Worm (Caenorhabditis elegans) whole organism, mixed stage, embryonic: Measurements from ENCODE around the gene T28D9.1.

Experiments used
- M03D4.4 ChIP-seq: sonication (generic microtip); optimal IDR thresholded peaks from 2 replicates; lab custom pipeline; 2017; ENCODE audit warnings: mild to moderate bottlenecking, missing genetic modification characterization, missing compliant biosample characterization
- bed-3 ChIP-seq: fragments of 200-800 bp; sonication (Bioruptor generic); optimal IDR thresholded peaks from 3 replicates; lab custom pipeline; 2018; ENCODE audit warnings: mild to moderate bottlenecking, missing genetic modification characterization, moderate library complexity, missing compliant biosample characterization
- blmp-1 ChIP-seq: fragments of 150-350 bp; optimal IDR thresholded peaks from 2 replicates; lab custom pipeline; 2014; ENCODE audit warnings: missing biosample characterization, missing genetic modification characterization
- ceh-39 ChIP-seq: fragments of 150-350 bp; optimal IDR thresholded peaks from 2 replicates; lab custom pipeline; 2014; ENCODE audit warnings: missing biosample characterization, missing genetic modification characterization
- ceh-43 ChIP-seq: fragments of 200-800 bp; sonication (Bioruptor generic); optimal IDR thresholded peaks from 2 replicates; lab custom pipeline; 2018; ENCODE audit warnings: mild to moderate bottlenecking, missing genetic modification characterization, moderate library complexity, missing compliant biosample characterization
- ceh-83 ChIP-seq: fragments of 200-800 bp; sonication (Bioruptor generic); optimal IDR thresholded peaks from 2 replicates; lab custom pipeline; 2018; ENCODE audit warnings: mild to moderate bottlenecking, missing genetic modification characterization, missing compliant biosample characterization
- ces-1 ChIP-seq: fragments of 150-350 bp; optimal IDR thresholded peaks from 2 replicates; lab custom pipeline; 2014; ENCODE audit warnings: missing biosample characterization, missing genetic modification reagents, missing genetic modification characterization
- cnd-1 ChIP-seq: fragments of 200-800 bp; sonication (Bioruptor generic); optimal IDR thresholded peaks from 2 replicates; lab custom pipeline; 2018; ENCODE audit warnings: mild to moderate bottlenecking, missing genetic modification characterization, missing compliant biosample characterization
- drap-1 ChIP-seq: fragments of 200-800 bp; sonication (Bioruptor generic); optimal IDR thresholded peaks from 3 replicates; lab custom pipeline; 2018; ENCODE audit warnings: mild to moderate bottlenecking, missing genetic modification characterization, missing compliant biosample characterization
- elt-3 ChIP-seq: fragments of 150-350 bp; optimal IDR thresholded peaks from 2 replicates; lab custom pipeline; 2014; ENCODE audit warnings: missing biosample characterization, missing genetic modification characterization
- flh-1 ChIP-seq: fragments of 200-800 bp; sonication (Bioruptor generic); optimal IDR thresholded peaks from 2 replicates; lab custom pipeline; 2018; ENCODE audit warnings: mild to moderate bottlenecking, missing genetic modification characterization, moderate library complexity, missing compliant biosample characterization
- ham-2 ChIP-seq: fragments of 200-800 bp; sonication (Bioruptor generic); optimal IDR thresholded peaks from 2 replicates; lab custom pipeline; 2018; ENCODE audit warnings: mild to moderate bottlenecking, missing genetic modification characterization, missing compliant biosample characterization
- hlh-1 ChIP-seq: fragments of 150-350 bp; optimal IDR thresholded peaks from 2 replicates; lab custom pipeline; 2014; ENCODE audit warnings: missing biosample characterization, missing genetic modification reagents, missing genetic modification characterization
- lin-13 ChIP-seq: fragments of 150-350 bp; optimal IDR thresholded peaks from 2 replicates; lab custom pipeline; 2014; ENCODE audit warnings: missing biosample characterization, missing genetic modification characterization
- lin-32 ChIP-seq: fragments of 200-800 bp; sonication (Bioruptor generic); optimal IDR thresholded peaks from 2 replicates; lab custom pipeline; 2018; ENCODE audit warnings: mild to moderate bottlenecking, missing genetic modification characterization, missing compliant biosample characterization
- lsy-2 ChIP-seq: fragments of 150-350 bp; optimal IDR thresholded peaks from 2 replicates; lab custom pipeline; 2014; ENCODE audit warnings: missing biosample characterization, missing genetic modification characterization
- mab-5 ChIP-seq: fragments of 150-350 bp; optimal IDR thresholded peaks from 2 replicates; lab custom pipeline; 2014; ENCODE audit warnings: missing biosample characterization, missing genetic modification characterization
- mep-1 ChIP-seq: fragments of 150-350 bp; optimal IDR thresholded peaks from 2 replicates; lab custom pipeline; 2017; ENCODE audit warnings: missing biosample characterization, missing genetic modification reagents, missing genetic modification characterization, inconsistent platforms
- mls-2 ChIP-seq: sonication (generic microtip); optimal IDR thresholded peaks from 2 replicates; lab custom pipeline; 2016; ENCODE audit warnings: mild to moderate bottlenecking, missing genetic modification characterization, moderate library complexity, missing compliant biosample characterization
- nhr-12 ChIP-seq: fragments of 150-350 bp; optimal IDR thresholded peaks from 2 replicates; lab custom pipeline; 2014; ENCODE audit warnings: missing biosample characterization, missing genetic modification characterization
- nhr-2 ChIP-seq: fragments of 150-350 bp; optimal IDR thresholded peaks from 2 replicates; lab custom pipeline; 2014; ENCODE audit warnings: missing biosample characterization, missing genetic modification characterization
- nhr-237 ChIP-seq: fragments of 150-350 bp; optimal IDR thresholded peaks from 2 replicates; lab custom pipeline; 2014; ENCODE audit warnings: missing biosample characterization, missing genetic modification characterization
- nhr-28 ChIP-seq: fragments of 150-350 bp; optimal IDR thresholded peaks from 2 replicates; lab custom pipeline; 2014; ENCODE audit warnings: missing biosample characterization, missing genetic modification characterization
- nhr-76 ChIP-seq: sonication (generic microtip); optimal IDR thresholded peaks from 2 replicates; lab custom pipeline; 2017; ENCODE audit warnings: missing biosample characterization, missing genetic modification characterization
- pha-4 ChIP-seq: fragments of 150-350 bp; optimal IDR thresholded peaks from 2 replicates; lab custom pipeline; 2018; ENCODE audit warnings: missing biosample characterization, missing genetic modification reagents, missing genetic modification characterization
- sem-2 ChIP-seq: fragments of 200-800 bp; sonication (Bioruptor generic); optimal IDR thresholded peaks from 2 replicates; lab custom pipeline; 2018; ENCODE audit warnings: mild to moderate bottlenecking, missing genetic modification characterization, missing compliant biosample characterization
- snpc-4 ChIP-seq: fragments of 150-350 bp; optimal IDR thresholded peaks from 2 replicates; lab custom pipeline; 2014; ENCODE audit warnings: missing biosample characterization, missing genetic modification characterization
- sptf-1 ChIP-seq: sonication (generic microtip); optimal IDR thresholded peaks from 2 replicates; lab custom pipeline; 2017; ENCODE audit warnings: mild to moderate bottlenecking, missing genetic modification characterization, moderate library complexity, missing compliant biosample characterization
- tbx-8 ChIP-seq: fragments of 200-800 bp; sonication (Bioruptor generic); optimal IDR thresholded peaks from 2 replicates; lab custom pipeline; 2018; ENCODE audit warnings: mild to moderate bottlenecking, missing genetic modification characterization, moderate library complexity, missing compliant biosample characterization
- unc-120 ChIP-seq: sonication (generic microtip); optimal IDR thresholded peaks from 2 replicates; lab custom pipeline; 2017; ENCODE audit warnings: missing genetic modification characterization, missing compliant biosample characterization; ENCODE audit not compliant: poor library complexity, severe bottlenecking
- unc-39 ChIP-seq: fragments of 150-350 bp; optimal IDR thresholded peaks from 2 replicates; lab custom pipeline; 2014; ENCODE audit warnings: missing biosample characterization, missing genetic modification characterization
- unc-62 ChIP-seq: fragments of 150-350 bp; optimal IDR thresholded peaks from 2 replicates; lab custom pipeline; 2014; ENCODE audit warnings: missing biosample characterization, missing genetic modification reagents, missing genetic modification characterization
- zip-8 ChIP-seq: fragments of 150-350 bp; optimal IDR thresholded peaks from 2 replicates; lab custom pipeline; 2014; ENCODE audit warnings: missing biosample characterization, missing genetic modification characterization
- ztf-11 ChIP-seq: fragments of 150-350 bp; optimal IDR thresholded peaks from 2 replicates; lab custom pipeline; 2014; ENCODE audit warnings: missing biosample characterization, missing genetic modification characterization

Gene T28D9.1

DNA sequence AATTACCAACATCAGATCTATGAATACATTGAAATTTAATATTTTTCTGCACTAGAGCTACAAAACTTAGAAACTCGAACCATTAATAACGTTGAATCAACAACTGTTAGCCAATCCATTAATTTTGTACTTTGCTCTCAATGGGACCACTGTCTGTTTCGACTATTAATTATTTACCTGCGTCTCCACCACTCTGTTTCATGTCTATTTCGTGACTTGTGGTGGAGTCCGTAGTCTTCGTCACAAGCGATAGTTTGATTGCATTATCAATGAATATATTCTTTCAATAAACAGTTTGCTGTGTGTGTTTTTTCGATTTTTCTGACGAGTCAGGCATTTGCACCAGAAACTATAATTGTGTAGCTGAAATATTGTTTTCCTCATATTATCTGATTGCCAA is 5.9 kb upstream of the T28D9.1 start:
- TF ChIP-seq unc-62 (peak; percentile 25), mab-5 (peak; percentile 64), nhr-76 (tag; lab: Kevin White, UChicago) (no peak), unc-120 (tag; lab: Kevin White, UChicago) (peak; percentile 22), pha-4 (tag; lab: Kevin White, UChicago) (no peak), hlh-1 (tag; lab: Kevin White, UChicago) (peak; percentile 68), bed-3 (GFP tag; lab: Kevin White, UChicago) (no peak)
- TF ChIP-seq, all 35 proteins: peak for 4

DNA sequence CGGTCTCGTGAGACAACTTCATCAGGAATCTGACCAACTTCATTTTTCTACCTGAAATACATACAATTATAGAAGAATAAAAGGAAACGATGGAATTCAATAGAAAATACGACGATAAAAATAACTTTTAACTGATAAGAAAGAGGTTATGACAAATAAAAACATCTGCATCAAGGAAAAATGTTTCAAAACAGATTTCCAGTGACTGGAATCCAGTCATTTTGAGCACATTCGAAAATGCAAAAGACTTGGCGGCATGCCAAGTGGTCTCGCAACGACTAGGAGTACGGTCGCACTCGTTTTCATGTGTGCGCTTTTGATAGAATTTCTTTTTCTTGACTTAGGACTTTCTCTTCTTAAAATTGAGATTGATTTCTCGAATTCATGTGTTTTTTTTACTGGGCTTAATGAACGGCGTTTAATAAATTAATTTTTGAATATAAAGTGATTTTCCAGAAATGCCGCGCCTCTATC is 2.5 kb upstream of the T28D9.1 start, which contains the start of the genes snr-3 and rsp-5:
snr-3 (minus strand) TSS at position 51 of the 474 bp plus-strand sequence.
rsp-5 (plus strand) TSS at position 455 of the 474 bp plus-strand sequence.
- TF ChIP-seq nhr-237 (peak; percentile 56), nhr-28 (tag; lab: Kevin White, UChicago) (no peak), flh-1 (no peak), bed-3 (GFP tag; lab: Kevin White, UChicago) (no peak), ceh-83 (no peak), unc-39 (tag; lab: Kevin White, UChicago) (no peak), unc-120 (tag; lab: Kevin White, UChicago) (no peak), mls-2 (tag; lab: Kevin White, UChicago) (no peak), lsy-2 (peak; percentile 97), ham-2 (GFP tag; lab: Kevin White, UChicago) (no peak), cnd-1 (tag; lab: Kevin White, UChicago) (no peak), ceh-43 (GFP tag; lab: Kevin White, UChicago) (no peak), ceh-39 (tag; lab: Kevin White, UChicago) (peak; percentile 8), snpc-4 (no peak), tbx-8 (GFP tag; lab: Kevin White, UChicago) (no peak), elt-3 (tag; lab: Kevin White, UChicago) (no peak), nhr-2 (no peak), pha-4 (tag; lab: Kevin White, UChicago) (peak; percentile 66), lin-32 (no peak), lin-13 (tag; lab: Kevin White, UChicago) (peak; percentile 55), nhr-12 (no peak), ztf-11 (tag; lab: Kevin White, UChicago) (no peak), hlh-1 (tag; lab: Kevin White, UChicago) (peak; percentile 36), zip-8 (tag; lab: Kevin White, UChicago) (no peak), unc-62 (no peak), mep-1 (tag; lab: Kevin White, UChicago) (peak; percentile 83), M03D4.4 (tag; lab: Kevin White, UChicago) (no peak)

DNA sequence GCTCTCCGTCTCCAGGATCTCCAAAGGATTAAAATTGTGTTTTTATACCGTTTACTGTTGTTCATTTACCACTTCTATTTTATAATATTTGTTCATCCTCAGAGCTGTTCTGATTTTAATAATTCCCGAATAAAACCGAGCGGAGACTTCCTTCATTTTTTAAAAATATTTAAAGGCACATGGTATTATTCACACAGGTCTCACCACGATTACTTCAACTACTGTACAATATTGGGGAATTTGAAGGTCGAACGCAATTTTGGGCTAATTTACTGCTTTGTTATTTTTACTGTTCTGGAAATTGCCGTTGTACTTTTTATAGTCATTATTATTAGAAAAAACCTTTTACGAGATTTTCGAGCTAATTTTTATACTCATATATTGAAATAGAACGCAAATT is 1.0 kb upstream of the T28D9.1 start:
- no peak for TF ChIP-seq blmp-1 (tag; lab: Kevin White, UChicago)
- no peak for TF ChIP-seq unc-39 (tag; lab: Kevin White, UChicago)
- TF ChIP-seq nhr-2: no peak
- TF ChIP-seq nhr-237: no peak
- TF ChIP-seq sem-2 (GFP tag; lab: Kevin White, UChicago): no peak
- TF ChIP-seq lsy-2: no peak
- no peak for TF ChIP-seq sptf-1
- TF ChIP-seq lin-32: no peak
- TF ChIP-seq nhr-12: no peak
- TF ChIP-seq mab-5: no peak
- TF ChIP-seq ztf-11 (tag; lab: Kevin White, UChicago): no peak

DNA sequence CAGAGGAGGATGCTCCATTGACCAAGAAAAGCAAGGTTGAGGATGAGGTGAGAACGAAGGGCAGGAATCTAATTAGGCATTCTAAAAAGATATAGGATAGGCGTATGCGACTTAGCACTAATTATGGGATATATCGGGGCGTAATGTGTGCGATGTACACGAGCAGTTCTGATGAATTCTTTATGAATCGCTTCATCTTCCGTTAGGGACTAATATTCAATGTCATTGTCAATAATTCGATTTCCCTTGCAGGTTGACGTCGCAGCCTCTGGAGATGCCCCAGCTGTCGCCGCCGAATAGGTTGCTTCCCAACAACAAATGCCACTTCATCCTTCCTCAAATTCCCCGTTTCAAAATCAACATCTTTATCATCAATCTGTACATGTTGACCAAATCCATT is 937 bp downstream of the T28D9.1 start:
- TF ChIP-seq nhr-28 (tag; lab: Kevin White, UChicago) (no peak), ces-1 (GFP tag; lab: Kevin White, UChicago) (peak; percentile 90), zip-8 (tag; lab: Kevin White, UChicago) (no peak), drap-1 (GFP tag; lab: Kevin White, UChicago) (no peak), pha-4 (tag; lab: Kevin White, UChicago) (no peak), bed-3 (GFP tag; lab: Kevin White, UChicago) (no peak), ztf-11 (tag; lab: Kevin White, UChicago) (no peak)
